Worm (Caenorhabditis elegans): ENCODE results near the gene F13E9.19.

F13E9.19 gene

DNA sequence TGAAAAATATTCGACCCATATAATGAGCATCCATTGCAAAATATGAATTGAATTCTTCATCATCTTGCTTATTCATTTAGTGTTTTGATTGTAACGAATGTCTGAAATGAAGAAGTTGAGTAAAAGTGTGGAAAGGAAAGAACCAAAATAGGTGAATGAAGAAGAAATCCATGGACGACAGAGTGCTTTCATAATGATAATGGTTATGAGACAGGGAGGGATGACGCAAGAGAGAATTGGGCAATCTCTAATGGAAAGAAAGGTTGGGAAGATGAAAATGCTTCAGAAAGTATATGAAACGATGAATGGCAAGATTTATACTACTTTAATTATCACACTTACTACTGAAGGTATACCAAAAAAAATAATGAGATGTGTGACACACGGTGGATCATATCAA is 5.1 kb downstream of the F13E9.19 start, which contains the start of gene ZK596.3:
ZK596.3 (minus strand) TSS at position 101 of the 400 bp plus-strand sequence.
- TF ChIP-seq lir-3 (tag; optimal IDR thresholded peaks at IDR 0.05; ENCODE audit: poor library complexity) (no peak), unc-30 (tag; optimal IDR thresholded peaks at IDR 0.05) (no peak)

ce11 chrIV:10909206-10909605 is 10.0 kb downstream of the F13E9.19 start, which contains the start of gene ZK596.2:
Gene ZK596.2, minus strand, starts transcription at chrIV:10909306.
- TF ChIP-seq ztf-4 (tag; optimal IDR thresholded peaks at IDR 0.05) = no peak
- no peak for TF ChIP-seq mep-1 (tag; optimal IDR thresholded peaks at IDR 0.05)
- TF ChIP-seq nhr-28 (tag; optimal IDR thresholded peaks at IDR 0.05) = no peak
- TF ChIP-seq ets-5 (GFP tag; IDR thresholded peaks at IDR 0.05) = no peak
- TF ChIP-seq lsy-2 (tag; optimal IDR thresholded peaks at IDR 0.05) = no peak
- no peak for TF ChIP-seq nhr-47 (tag; optimal IDR thresholded peaks at IDR 0.05)
- TF ChIP-seq vab-15 (tag; optimal IDR thresholded peaks at IDR 0.05) = no peak
- TF ChIP-seq nhr-90 (tag; optimal IDR thresholded peaks at IDR 0.05; ENCODE audit: poor library complexity) = no peak
- TF ChIP-seq nhr-85 (tag) = no peak
- TF ChIP-seq C16A3.4 (tag; optimal IDR thresholded peaks at IDR 0.05) = no peak
- TF ChIP-seq sup-37 (GFP tag; optimal IDR thresholded peaks at IDR 0.05) = no peak
- TF ChIP-seq mef-2 (tag; optimal IDR thresholded peaks at IDR 0.05) = no peak
- no peak for TF ChIP-seq tlp-1 (tag; optimal IDR thresholded peaks at IDR 0.05)
- no peak for TF ChIP-seq nhr-77 (tag; optimal IDR thresholded peaks at IDR 0.05)
- TF ChIP-seq efl-3 (GFP tag; optimal IDR thresholded peaks at IDR 0.05) = no peak

DNA sequence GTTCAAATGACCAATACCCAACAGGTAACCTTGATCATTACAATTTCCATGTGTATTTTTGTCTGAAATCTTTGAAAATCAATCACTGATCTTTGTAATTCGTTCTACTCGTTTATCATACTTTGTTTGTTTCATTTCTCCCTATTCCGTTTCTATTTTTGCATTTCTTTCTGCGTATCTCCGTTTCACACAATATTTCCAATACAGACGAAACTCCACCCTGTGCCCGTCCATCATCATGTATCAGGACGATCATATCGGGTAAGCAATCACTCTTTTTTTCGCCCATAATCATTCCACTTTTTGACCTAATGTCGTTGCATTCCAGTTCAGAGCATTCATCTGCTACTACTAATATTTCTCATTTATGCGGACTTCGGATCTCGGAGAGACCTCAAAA is 10.5 kb downstream of the F13E9.19 start, which contains the start of gene pyk-2:
pyk-2 (plus strand) TSS at position 206 of the 400 bp plus-strand sequence.
- TF ChIP-seq lsy-2 (tag; optimal IDR thresholded peaks at IDR 0.05) (no peak), egl-13 (tag; optimal IDR thresholded peaks at IDR 0.05) (no peak), skn-1 (tag; optimal IDR thresholded peaks at IDR 0.05) (no peak), pag-3 (tag; optimal IDR thresholded peaks at IDR 0.05; ENCODE audit: borderline replicate concordance, insufficient read depth) (no peak), egl-27 (tag; optimal IDR thresholded peaks at IDR 0.05) (no peak), tbx-2 (tag; optimal IDR thresholded peaks at IDR 0.05) (peak; percentile 19), C16A3.4 (tag; optimal IDR thresholded peaks at IDR 0.05) (no peak), pax-3 (tag; optimal IDR thresholded peaks at IDR 0.05) (no peak), lir-3 (tag; optimal IDR thresholded peaks at IDR 0.05; ENCODE audit: poor library complexity) (no peak), lin-13 (GFP tag; optimal IDR thresholded peaks at IDR 0.05) (no peak), fkh-8 (tag; optimal IDR thresholded peaks at IDR 0.05) (no peak), efl-1 (optimal IDR thresholded peaks at IDR 0.05) (no peak), efl-1 (GFP tag; optimal IDR thresholded peaks at IDR 0.05 in 1 of 2) (peak in 1 of 2 experiments; percentile 75), mep-1 (tag; optimal IDR thresholded peaks at IDR 0.05) (no peak), ceh-88 (GFP tag; IDR thresholded peaks at IDR 0.05) (no peak), Y116A8C.19 (tag; optimal IDR thresholded peaks at IDR 0.05; ENCODE audit: borderline replicate concordance) (no peak), ztf-4 (tag; optimal IDR thresholded peaks at IDR 0.05) (no peak), ceh-8 (GFP tag; optimal IDR thresholded peaks at IDR 0.05) (no peak), irx-1 (tag; optimal IDR thresholded peaks at IDR 0.05) (no peak), mab-9 (GFP tag; IDR thresholded peaks at IDR 0.05) (no peak), rnt-1 (tag; optimal IDR thresholded peaks at IDR 0.05) (no peak), unc-62 (GFP tag; optimal IDR thresholded peaks at IDR 0.05) (no peak), efl-3 (GFP tag; optimal IDR thresholded peaks at IDR 0.05) (no peak), nhr-237 (tag; optimal IDR thresholded peaks at IDR 0.05) (no peak), ztf-11 (tag; optimal IDR thresholded peaks at IDR 0.05) (no peak), nhr-20 (tag; optimal IDR thresholded peaks at IDR 0.05) (peak; percentile 69), fkh-10 (GFP tag; optimal IDR thresholded peaks at IDR 0.05) (no peak), nhr-71 (tag; optimal IDR thresholded peaks at IDR 0.05) (peak; percentile 56), mef-2 (tag; optimal IDR thresholded peaks at IDR 0.05) (no peak), alr-1 (tag; optimal IDR thresholded peaks at IDR 0.05; ENCODE audit: borderline replicate concordance) (no peak), ceh-90 (tag; optimal IDR thresholded peaks at IDR 0.05) (no peak), F16B12.6 (tag; optimal IDR thresholded peaks at IDR 0.05) (no peak), C04F5.9 (tag; optimal IDR thresholded peaks at IDR 0.05) (no peak), dpl-1 (GFP tag; optimal IDR thresholded peaks at IDR 0.05) (no peak), nhr-85 (tag) (peak; percentile 88), snu-23 (GFP tag; optimal IDR thresholded peaks at IDR 0.05) (peak; percentile 64), zip-4 (GFP tag; optimal IDR thresholded peaks at IDR 0.05) (no peak), nhr-76 (tag; optimal IDR thresholded peaks at IDR 0.05) (no peak), nhr-28 (tag; optimal IDR thresholded peaks at IDR 0.05) (no peak), ceh-82 (tag; optimal IDR thresholded peaks at IDR 0.05) (no peak)
